Worm (Caenorhabditis elegans) whole organism, L4 larva: ENCODE data around the gene hecw-1.
"Not testable (repeated sequence)": the region's sequence is repeated elsewhere in the genome, so short reads cannot be mapped to it uniquely, and the experiment has no call there.

Source experiments
- F10B5.3 ChIP-seq: sonication (generic microtip); optimal IDR thresholded peaks from 2 replicates; lab custom pipeline; 2016; ENCODE audit warnings: mild to moderate bottlenecking, missing genetic modification characterization, missing compliant biosample characterization
- F26F4.8 ChIP-seq: fragments of 200-800 bp; sonication (Bioruptor generic); conservative IDR thresholded peaks from 2 replicates; pipeline ENCODE4 v1.3.6; 2022; ENCODE audit warnings: missing genetic modification characterization, missing compliant biosample characterization
- R02D3.7 ChIP-seq: fragments of 150-350 bp; sonication (generic microtip); optimal IDR thresholded peaks from 3 replicates; lab custom pipeline; 2014; ENCODE audit warnings: missing biosample characterization, missing genetic modification characterization
- Y75B8A.6 ChIP-seq: fragments of 200-800 bp; sonication (Bioruptor generic); IDR thresholded peaks from 2 replicates; pipeline ENCODE4 v1.3.6; 2022; ENCODE audit warnings: missing genetic modification reagents, missing genetic modification characterization, missing compliant biosample characterization
- ZK546.5 ChIP-seq, 2 experiments: sonication (generic microtip); optimal IDR thresholded peaks; 2 replicates each; lab custom pipeline; 2017; ENCODE audit warnings: missing biosample characterization in 2 of 2, missing genetic modification characterization in 2 of 2
- ceh-20 ChIP-seq: fragments of 200-800 bp; sonication (Bioruptor generic); IDR thresholded peaks from 2 replicates; pipeline ENCODE4 v1.3.6; 2022; ENCODE audit warnings: missing genetic modification reagents, missing genetic modification characterization, missing compliant biosample characterization
- ceh-28 ChIP-seq: fragments of 150-350 bp; optimal IDR thresholded peaks from 2 replicates; lab custom pipeline; 2014; ENCODE audit warnings: missing biosample characterization, missing genetic modification reagents, missing genetic modification characterization
- ceh-32 ChIP-seq: sonication (generic microtip); optimal IDR thresholded peaks from 2 replicates; lab custom pipeline; 2016; ENCODE audit warnings: mild to moderate bottlenecking, missing genetic modification characterization, missing compliant biosample characterization; ENCODE audit not compliant: poor library complexity
- ceh-62 ChIP-seq: sonication (generic microtip); optimal IDR thresholded peaks from 2 replicates; lab custom pipeline; 2017; ENCODE audit warnings: missing biosample characterization, missing genetic modification characterization
- ceh-82 ChIP-seq: sonication (generic microtip); optimal IDR thresholded peaks from 2 replicates; lab custom pipeline; 2017; ENCODE audit warnings: missing biosample characterization, missing genetic modification characterization
- ces-1 ChIP-seq: fragments of 150-350 bp; sonication (generic microtip); optimal IDR thresholded peaks from 4 replicates; lab custom pipeline; 2014; ENCODE audit warnings: missing biosample characterization, missing genetic modification reagents, missing genetic modification characterization
- cey-2 ChIP-seq: sonication (generic microtip); optimal IDR thresholded peaks from 3 replicates; lab custom pipeline; 2017; ENCODE audit warnings: missing genetic modification characterization, mild to moderate bottlenecking, missing compliant biosample characterization, antibody characterized with exemption, borderline replicate concordance; ENCODE audit not compliant: insufficient read depth
- daf-12 ChIP-seq: fragments of 150-350 bp; optimal IDR thresholded peaks from 2 replicates; lab custom pipeline; 2014; ENCODE audit warnings: missing biosample characterization, missing genetic modification reagents, missing genetic modification characterization
- daf-19 ChIP-seq: fragments of 200-800 bp; sonication (Bioruptor generic); conservative IDR thresholded peaks from 2 replicates; pipeline ENCODE4 v1.3.6; 2022; ENCODE audit warnings: missing genetic modification characterization, missing compliant biosample characterization
- daf-8 ChIP-seq: fragments of 200-800 bp; sonication (Bioruptor generic); IDR thresholded peaks from 2 replicates; pipeline ENCODE4 v1.3.6; 2022; ENCODE audit warnings: missing genetic modification characterization, missing compliant biosample characterization
- dmd-8 ChIP-seq: fragments of 200-800 bp; sonication (Bioruptor generic); IDR thresholded peaks from 2 replicates; pipeline ENCODE4 v1.3.6; 2022; ENCODE audit warnings: missing genetic modification characterization, missing compliant biosample characterization
- hlh-11 ChIP-seq: fragments of 200-800 bp; sonication (Bioruptor generic); optimal IDR thresholded peaks from 2 replicates; lab custom pipeline; 2018; ENCODE audit warnings: mild to moderate bottlenecking, missing genetic modification characterization, missing compliant biosample characterization
- hlh-30 ChIP-seq: sonication (generic microtip); optimal IDR thresholded peaks from 2 replicates; lab custom pipeline; 2017; ENCODE audit warnings: antibody characterized with exemption, mild to moderate bottlenecking, missing genetic modification characterization, missing compliant biosample characterization; ENCODE audit not compliant: insufficient read depth
- lim-7 ChIP-seq: fragments of 200-800 bp; sonication (Bioruptor generic); IDR thresholded peaks from 2 replicates; pipeline ENCODE4 v1.3.6; 2022; ENCODE audit warnings: missing genetic modification characterization, missing compliant biosample characterization
- lin-1 ChIP-seq: fragments of 200-800 bp; sonication (Bioruptor generic); IDR thresholded peaks from 2 replicates; pipeline ENCODE4 v1.3.6; 2022; ENCODE audit warnings: missing genetic modification reagents, missing genetic modification characterization, missing compliant biosample characterization
- lin-13 ChIP-seq: fragments of 150-350 bp; optimal IDR thresholded peaks from 2 replicates; lab custom pipeline; 2014; ENCODE audit warnings: missing biosample characterization, missing genetic modification reagents, missing genetic modification characterization
- madf-9 ChIP-seq: fragments of 200-800 bp; sonication (Bioruptor generic); conservative IDR thresholded peaks from 2 replicates; pipeline ENCODE4 v1.3.6; 2022; ENCODE audit warnings: missing genetic modification reagents, missing genetic modification characterization, missing compliant biosample characterization
- mep-1 ChIP-seq: fragments of 150-350 bp; sonication (generic microtip); optimal IDR thresholded peaks from 3 replicates; lab custom pipeline; 2014; ENCODE audit warnings: missing biosample characterization, missing genetic modification characterization
- mxl-2 ChIP-seq: fragments of 200-800 bp; sonication (Bioruptor generic); conservative IDR thresholded peaks from 2 replicates; pipeline ENCODE4 v1.3.6; 2022; ENCODE audit warnings: missing genetic modification reagents, missing genetic modification characterization, missing compliant biosample characterization
- mxl-3 ChIP-seq: fragments of 200-800 bp; sonication (Bioruptor generic); optimal IDR thresholded peaks from 2 replicates; lab custom pipeline; 2018; ENCODE audit warnings: mild to moderate bottlenecking, missing genetic modification characterization, missing compliant biosample characterization
- nhr-10 ChIP-seq: fragments of 150-350 bp; optimal IDR thresholded peaks from 2 replicates; lab custom pipeline; 2014; ENCODE audit warnings: missing biosample characterization, missing genetic modification characterization
- nhr-28 ChIP-seq: fragments of 150-350 bp; optimal IDR thresholded peaks from 2 replicates; lab custom pipeline; 2014; ENCODE audit warnings: missing biosample characterization, missing genetic modification characterization
- nhr-41 ChIP-seq: fragments of 200-800 bp; sonication (Bioruptor generic); IDR thresholded peaks from 2 replicates; pipeline ENCODE4 v1.3.6; 2022; ENCODE audit warnings: missing genetic modification reagents, missing genetic modification characterization, missing compliant biosample characterization
- nhr-42 ChIP-seq: fragments of 200-800 bp; sonication (Bioruptor generic); IDR thresholded peaks from 2 replicates; pipeline ENCODE4 v1.3.6; 2022; ENCODE audit warnings: missing genetic modification characterization, missing compliant biosample characterization
- nhr-76 ChIP-seq: fragments of 150-350 bp; optimal IDR thresholded peaks from 2 replicates; lab custom pipeline; 2014; ENCODE audit warnings: missing biosample characterization, missing genetic modification characterization
- pha-4 ChIP-seq, 2 experiments: fragments of 150-350 bp in 1 of 2; fragments of 200-800 bp in 1 of 2; sonication (Bioruptor generic) in 1 of 2; IDR thresholded peaks in 1 of 2; optimal IDR thresholded peaks in 1 of 2; 2 replicates each; pipeline versions ENCODE4 v1.3.6 to Lab custom; 2014 to 2022; ENCODE audit warnings: missing genetic modification characterization in 2 of 2, missing genetic modification reagents in 2 of 2, missing biosample characterization in 1 of 2, missing compliant biosample characterization in 1 of 2
- rbr-2 ChIP-seq: sonication (generic microtip); optimal IDR thresholded peaks from 2 replicates; lab custom pipeline; 2016; ENCODE audit warnings: missing genotype, missing genetic modification characterization, missing compliant biosample characterization
- saeg-2 ChIP-seq: fragments of 200-800 bp; sonication (Bioruptor generic); IDR thresholded peaks from 2 replicates; pipeline ENCODE4 v1.3.6; 2022; ENCODE audit warnings: missing genetic modification reagents, missing genetic modification characterization, missing compliant biosample characterization
- sdz-12 ChIP-seq: fragments of 200-800 bp; sonication (Bioruptor generic); optimal IDR thresholded peaks from 2 replicates; lab custom pipeline; 2018; ENCODE audit warnings: mild to moderate bottlenecking, missing genetic modification characterization, missing compliant biosample characterization
- skn-1 ChIP-seq: fragments of 150-350 bp; optimal IDR thresholded peaks from 2 replicates; lab custom pipeline; 2014; ENCODE audit warnings: missing biosample characterization, missing genetic modification characterization
- unc-62 ChIP-seq, 3 experiments: fragments of 150-350 bp in 1 of 3; sonication (generic microtip); optimal IDR thresholded peaks in 2 of 3; peaks in 1 of 3; 1 replicate in 1 of 3; 2 replicates in 2 of 3; lab custom pipeline; 2014 to 2017; ENCODE audit warnings: missing biosample characterization in 3 of 3, missing genetic modification characterization in 3 of 3, missing genetic modification reagents in 3 of 3, missing genotype in 1 of 3
- zag-1 ChIP-seq: fragments of 150-350 bp; optimal IDR thresholded peaks from 2 replicates; lab custom pipeline; 2014; ENCODE audit warnings: missing biosample characterization, missing genetic modification characterization
- zip-2 ChIP-seq: fragments of 150-350 bp; optimal IDR thresholded peaks from 2 replicates; lab custom pipeline; 2014; ENCODE audit warnings: missing biosample characterization, missing genetic modification characterization

Gene hecw-1

ce11 chrIII:3362220-3362734 lies 27.5 kb downstream of the hecw-1 start:
- TF ChIP-seq F26F4.8 (GFP tag; lab: Robert Waterston, UW) = 0 out of 2 replicates have a peak, but pooled peaks have one; percentile 22
- TF ChIP-seq pha-4 (GFP tag; IDR thresholded peaks at IDR 0.05; lab: Robert Waterston, UW) = peak; percentile 42; the same call in 1 of the 2 replicates
- TF ChIP-seq pha-4 (tag; optimal IDR thresholded peaks at IDR 0.05; lab: Kevin White, UChicago) = not testable (repeated sequence)

ce11 chrIII:3360067-3360466 lies 29.7 kb downstream of the hecw-1 start:
- TF ChIP-seq daf-12 (tag; lab: Kevin White, UChicago) (no peak), lim-7 (GFP tag; lab: Robert Waterston, UW) (no peak), ceh-28 (tag; lab: Kevin White, UChicago) (no peak)

- TF ChIP-seq unc-62 (GFP tag; optimal IDR thresholded peaks at IDR 0.05 in 1 of 2; lab: Kevin White, UChicago) (peak in 1 of 2 experiments; percentile 47), unc-62 (tag; optimal IDR thresholded peaks at IDR 0.05; lab: Kevin White, UChicago) (no peak), rbr-2 (no peak), saeg-2 (GFP tag; lab: Robert Waterston, UW) (no peak), ceh-32 (tag; lab: Kevin White, UChicago) (no peak), nhr-28 (tag; lab: Kevin White, UChicago) (peak; percentile 20)
Observed at ce11 chrIII:3355791-3356190, 34.0 kb downstream of the hecw-1 start.

ce11 chrIII:3351672-3352071 lies 38.1 kb downstream of the hecw-1 start:
- TF ChIP-seq pha-4 (GFP tag; IDR thresholded peaks at IDR 0.05; lab: Robert Waterston, UW) (no peak), pha-4 (tag; optimal IDR thresholded peaks at IDR 0.05; lab: Kevin White, UChicago) (no peak), Y75B8A.6 (no peak), lin-1 (no peak), daf-19 (GFP tag; lab: Robert Waterston, UW) (no peak), F26F4.8 (GFP tag; lab: Robert Waterston, UW) (no peak), sdz-12 (GFP tag; lab: Kevin White, UChicago) (no peak), daf-8 (no peak), zag-1 (tag; lab: Kevin White, UChicago) (no peak), nhr-10 (tag; lab: Kevin White, UChicago) (no peak), ceh-82 (tag; lab: Kevin White, UChicago) (no peak), mep-1 (no peak), ceh-20 (GFP tag; lab: Robert Waterston, UW) (no peak)

- no peak for TF ChIP-seq R02D3.7 (tag; lab: Kevin White, UChicago)
- no peak for TF ChIP-seq nhr-41
- no peak for TF ChIP-seq ZK546.5 (tag; optimal IDR thresholded peaks at IDR 0.05; lab: Kevin White, UChicago)
- no peak for TF ChIP-seq dmd-8 (GFP tag; lab: Robert Waterston, UW)
- no peak for TF ChIP-seq nhr-42 (GFP tag; lab: Robert Waterston, UW)
- no peak for TF ChIP-seq cey-2 (tag; lab: Kevin White, UChicago)
- no peak for TF ChIP-seq nhr-28 (tag; lab: Kevin White, UChicago)
- no peak for TF ChIP-seq F10B5.3 (tag; lab: Kevin White, UChicago)
- no peak for TF ChIP-seq nhr-76 (tag; lab: Kevin White, UChicago)
- TF ChIP-seq ces-1 = no peak
Observed at ce11 chrIII:3351091-3351490, 38.7 kb downstream of the hecw-1 start.

ce11 chrIII:3349061-3349460 lies 40.7 kb downstream of the hecw-1 start:
- TF ChIP-seq madf-9 (GFP tag; lab: Robert Waterston, UW) (no peak), hlh-30 (tag; lab: Kevin White, UChicago) (peak; percentile 59), ceh-62 (tag; lab: Kevin White, UChicago) (no peak), nhr-28 (tag; lab: Kevin White, UChicago) (peak; percentile 54), hlh-11 (tag; lab: Kevin White, UChicago) (peak; percentile 25), zip-2 (tag; lab: Kevin White, UChicago) (no peak), skn-1 (no peak), mxl-2 (GFP tag; lab: Robert Waterston, UW) (no peak), mxl-3 (peak; percentile 57), lin-13 (GFP tag; lab: Kevin White, UChicago) (no peak)
